Fruit fly (Drosophila melanogaster) whole organism, embryonic: ENCODE results near the gene Mst85C.

Experiments
- CG10431 ChIP-seq: fragments of 200-800 bp; sonication (Bioruptor generic); optimal IDR thresholded peaks from 3 replicates; lab custom pipeline; 2018; ENCODE audit warnings: missing biosample characterization, mild to moderate bottlenecking, missing genetic modification characterization
- CG10654 ChIP-seq: fragments of 200-800 bp; sonication (Bioruptor generic); optimal IDR thresholded peaks from 2 replicates; lab custom pipeline; 2016; ENCODE audit warnings: missing biosample characterization, missing genetic modification characterization
- CG11504 ChIP-seq: fragments of 200-800 bp; sonication (Bioruptor generic); optimal IDR thresholded peaks from 3 replicates; lab custom pipeline; 2019; ENCODE audit warnings: missing biosample characterization, mild to moderate bottlenecking, missing genetic modification characterization, moderate library complexity
- CG12391 ChIP-seq: fragments of 200-800 bp; sonication (Bioruptor generic); optimal IDR thresholded peaks from 3 replicates; lab custom pipeline; 2018; ENCODE audit warnings: missing biosample characterization, mild to moderate bottlenecking, missing genetic modification characterization, moderate library complexity
- CG13123 ChIP-seq: fragments of 200-800 bp; sonication (Bioruptor generic); optimal IDR thresholded peaks from 2 replicates; lab custom pipeline; 2016; ENCODE audit warnings: missing biosample characterization, missing genetic modification characterization
- CG13424 ChIP-seq: fragments of 200-800 bp; sonication (Bioruptor generic); optimal IDR thresholded peaks from 2 replicates; lab custom pipeline; 2019; ENCODE audit warnings: missing biosample characterization, mild to moderate bottlenecking, missing genetic modification characterization, moderate library complexity
- CG14710 ChIP-seq: fragments of 200-800 bp; sonication (Bioruptor generic); optimal IDR thresholded peaks from 3 replicates; lab custom pipeline; 2019; ENCODE audit warnings: missing biosample characterization, mild to moderate bottlenecking, missing genetic modification characterization, moderate library complexity
- CG15479 ChIP-seq: fragments of 200-800 bp; sonication (Bioruptor generic); optimal IDR thresholded peaks from 3 replicates; lab custom pipeline; 2019; ENCODE audit warnings: missing biosample characterization, mild to moderate bottlenecking, missing genetic modification characterization, moderate library complexity
- CG16863 ChIP-seq: fragments of 200-800 bp; sonication (Bioruptor generic); optimal IDR thresholded peaks from 3 replicates; lab custom pipeline; 2016; ENCODE audit warnings: missing biosample characterization, missing genetic modification characterization
- CG18262 ChIP-seq: fragments of 200-800 bp; optimal IDR thresholded peaks from 3 replicates; lab custom pipeline; 2019; ENCODE audit warnings: missing biosample characterization, mild to moderate bottlenecking, missing genetic modification characterization, moderate library complexity
- CG2202 ChIP-seq: fragments of 200-800 bp; sonication (Bioruptor generic); optimal IDR thresholded peaks from 2 replicates; lab custom pipeline; 2018; ENCODE audit warnings: missing biosample characterization, mild to moderate bottlenecking, missing genetic modification characterization
- CG2678 ChIP-seq: fragments of 200-800 bp; sonication (Bioruptor generic); optimal IDR thresholded peaks from 3 replicates; lab custom pipeline; 2019; ENCODE audit warnings: missing biosample characterization, mild to moderate bottlenecking, missing genetic modification characterization, moderate library complexity
- CG34224 ChIP-seq: fragments of 200-800 bp; sonication (Bioruptor generic); IDR thresholded peaks from 3 replicates; pipeline ENCODE4 v1.3.6; 2022; ENCODE audit warnings: missing biosample characterization, missing genetic modification characterization; ENCODE audit not compliant: partially characterized antibody
- CG4282 ChIP-seq: fragments of 200-800 bp; sonication (Bioruptor generic); optimal IDR thresholded peaks from 2 replicates; lab custom pipeline; 2016; ENCODE audit warnings: missing biosample characterization, missing genetic modification characterization
- CG4404 ChIP-seq: fragments of 200-800 bp; sonication (Bioruptor generic); IDR thresholded peaks from 2 replicates; pipeline ENCODE4 v1.3.6; 2022; ENCODE audit warnings: missing biosample characterization, missing genetic modification characterization
- CG7357 ChIP-seq: fragments of 200-800 bp; sonication (Bioruptor generic); IDR thresholded peaks from 3 replicates; pipeline ENCODE4 v1.3.6; 2022; ENCODE audit warnings: missing biosample characterization, missing genetic modification characterization
- CG7839 ChIP-seq: fragments of 200-800 bp; sonication (Bioruptor generic); optimal IDR thresholded peaks from 3 replicates; lab custom pipeline; 2018; ENCODE audit warnings: missing biosample characterization, mild to moderate bottlenecking, missing genetic modification characterization, moderate library complexity
- CG7987 ChIP-seq: fragments of 200-800 bp; sonication (Bioruptor generic); optimal IDR thresholded peaks from 2 replicates; lab custom pipeline; 2018; ENCODE audit warnings: missing biosample characterization, mild to moderate bottlenecking, missing genetic modification characterization, moderate library complexity
- CG8359 ChIP-seq: fragments of 200-800 bp; sonication (Bioruptor generic); optimal IDR thresholded peaks from 2 replicates; lab custom pipeline; 2017; ENCODE audit warnings: missing biosample characterization, mild to moderate bottlenecking, missing genetic modification characterization, borderline replicate concordance
- CG9609 ChIP-seq: fragments of 200-800 bp; sonication (Bioruptor generic); optimal IDR thresholded peaks from 3 replicates; lab custom pipeline; 2016; ENCODE audit warnings: missing biosample characterization, missing genetic modification characterization
- Chrac-16 ChIP-seq: fragments of 200-800 bp; sonication (Bioruptor generic); optimal IDR thresholded peaks from 3 replicates; lab custom pipeline; 2016; ENCODE audit warnings: missing biosample characterization, missing genetic modification characterization
- CoRest ChIP-seq: fragments of 200-800 bp; sonication (Bioruptor generic); optimal IDR thresholded peaks from 3 replicates; lab custom pipeline; 2018; ENCODE audit warnings: missing biosample characterization, mild to moderate bottlenecking, missing genetic modification characterization, moderate library complexity
- D19B ChIP-seq: fragments of 200-800 bp; sonication (Bioruptor generic); optimal IDR thresholded peaks from 2 replicates; lab custom pipeline; 2017; ENCODE audit warnings: missing biosample characterization, mild to moderate bottlenecking, missing genetic modification characterization
- Dek ChIP-seq: fragments of 200-800 bp; sonication (Bioruptor generic); optimal IDR thresholded peaks from 3 replicates; lab custom pipeline; 2019; ENCODE audit warnings: missing biosample characterization, mild to moderate bottlenecking, missing genetic modification characterization, moderate library complexity
- Ets97D ChIP-seq: fragments of 200-800 bp; sonication (Bioruptor generic); optimal IDR thresholded peaks from 3 replicates; lab custom pipeline; 2016; ENCODE audit warnings: missing biosample characterization, missing genetic modification characterization
- Fer1 ChIP-seq: fragments of 200-800 bp; sonication (Bioruptor generic); optimal IDR thresholded peaks from 2 replicates; lab custom pipeline; 2017; ENCODE audit warnings: missing biosample characterization, mild to moderate bottlenecking, missing genetic modification characterization
- Hand ChIP-seq: fragments of 200-800 bp; sonication (Bioruptor generic); optimal IDR thresholded peaks from 2 replicates; lab custom pipeline; 2017; ENCODE audit warnings: mild to moderate bottlenecking, missing biosample characterization, missing genetic modification reagents, missing genetic modification characterization
- Hmr ChIP-seq: fragments of 200-800 bp; sonication (Bioruptor generic); optimal IDR thresholded peaks from 3 replicates; lab custom pipeline; 2017; ENCODE audit warnings: mild to moderate bottlenecking, missing biosample characterization, missing genetic modification reagents, missing genetic modification characterization
- Med ChIP-seq: fragments of 200-800 bp; sonication (Bioruptor generic); peaks from one replicate; lab custom pipeline; 2016; ENCODE audit warnings: missing biosample characterization, missing genetic modification characterization, mild to moderate bottlenecking, inconsistent platforms, moderate library complexity
- Meics ChIP-seq: fragments of 200-800 bp; sonication (Bioruptor generic); optimal IDR thresholded peaks from 2 replicates; lab custom pipeline; 2017; ENCODE audit warnings: missing biosample characterization, mild to moderate bottlenecking, missing genetic modification characterization
- NfI ChIP-seq: fragments of 200-800 bp; sonication (Bioruptor generic); optimal IDR thresholded peaks from 3 replicates; lab custom pipeline; 2018; ENCODE audit warnings: missing biosample characterization, mild to moderate bottlenecking, missing genetic modification characterization, moderate library complexity
- Ptx1 ChIP-seq: fragments of 200-800 bp; sonication (Bioruptor generic); IDR thresholded peaks from 2 replicates; pipeline ENCODE4 v1.3.6; 2022; ENCODE audit warnings: missing biosample characterization, missing genetic modification characterization
- Scr ChIP-seq: fragments of 200-800 bp; sonication (Bioruptor generic); IDR thresholded peaks from 2 replicates; pipeline ENCODE4 v1.3.6; 2022; ENCODE audit warnings: missing biosample characterization, missing genetic modification characterization; ENCODE audit not compliant: partially characterized antibody
- Sox102F ChIP-seq: fragments of 200-800 bp; sonication (Bioruptor generic); optimal IDR thresholded peaks from 2 replicates; lab custom pipeline; 2018; ENCODE audit warnings: missing biosample characterization, mild to moderate bottlenecking, missing genetic modification characterization, moderate library complexity
- danr ChIP-seq: fragments of 200-800 bp; sonication (Bioruptor generic); IDR thresholded peaks from 2 replicates; pipeline ENCODE4 v1.3.6; 2022; ENCODE audit warnings: missing biosample characterization, missing genetic modification characterization
- ewg ChIP-seq: fragments of 200-800 bp; sonication (Bioruptor generic); optimal IDR thresholded peaks from 3 replicates; lab custom pipeline; 2017; ENCODE audit warnings: mild to moderate bottlenecking, missing biosample characterization, missing genetic modification reagents, missing genetic modification characterization
- exex ChIP-seq: fragments of 200-800 bp; sonication (Bioruptor generic); optimal IDR thresholded peaks from 4 replicates; lab custom pipeline; 2018; ENCODE audit warnings: missing biosample characterization, mild to moderate bottlenecking, missing genetic modification characterization, moderate library complexity
- fu2 ChIP-seq: fragments of 200-800 bp; sonication (Bioruptor generic); optimal IDR thresholded peaks from 2 replicates; lab custom pipeline; 2016; ENCODE audit warnings: missing biosample characterization, missing genetic modification characterization
- gem ChIP-seq: fragments of 200-800 bp; sonication (Bioruptor generic); optimal IDR thresholded peaks from 2 replicates; lab custom pipeline; 2019; ENCODE audit warnings: missing biosample characterization, mild to moderate bottlenecking, missing genetic modification characterization, moderate library complexity
- gsb ChIP-seq: fragments of 200-800 bp; sonication (Bioruptor generic); IDR thresholded peaks from 2 replicates; pipeline ENCODE4 v1.3.6; 2022; ENCODE audit warnings: missing biosample characterization, missing genetic modification characterization
- lilli ChIP-seq: fragments of 200-800 bp; sonication (Bioruptor generic); optimal IDR thresholded peaks from 3 replicates; lab custom pipeline; 2016; ENCODE audit warnings: missing biosample characterization, missing genetic modification characterization
- maf-S ChIP-seq: fragments of 200-800 bp; sonication (Bioruptor generic); optimal IDR thresholded peaks from 2 replicates; lab custom pipeline; 2016; ENCODE audit warnings: missing biosample characterization, missing genetic modification characterization
- mam ChIP-seq: fragments of 200-800 bp; sonication (Bioruptor generic); optimal IDR thresholded peaks from 3 replicates; lab custom pipeline; 2016; ENCODE audit warnings: missing biosample characterization, missing genetic modification characterization
- otp ChIP-seq: fragments of 200-800 bp; sonication (Bioruptor generic); IDR thresholded peaks from 3 replicates; pipeline ENCODE4, ENCODE4 v1.3.6; 2022; ENCODE audit warnings: missing biosample characterization, missing genetic modification characterization
- phol ChIP-seq: fragments of 200-800 bp; sonication (Bioruptor generic); optimal IDR thresholded peaks from 3 replicates; lab custom pipeline; 2018; ENCODE audit warnings: missing biosample characterization, mild to moderate bottlenecking, missing genetic modification characterization, moderate library complexity
- pnt ChIP-seq: fragments of 200-800 bp; sonication (Bioruptor generic); optimal IDR thresholded peaks from 3 replicates; lab custom pipeline; 2016; ENCODE audit warnings: missing biosample characterization, missing genetic modification characterization
- twi ChIP-seq: fragments of 200-800 bp; optimal IDR thresholded peaks from 2 replicates; lab custom pipeline; 2019; ENCODE audit warnings: missing biosample characterization, mild to moderate bottlenecking, missing genetic modification characterization, moderate library complexity

Mst85C gene

DNA sequence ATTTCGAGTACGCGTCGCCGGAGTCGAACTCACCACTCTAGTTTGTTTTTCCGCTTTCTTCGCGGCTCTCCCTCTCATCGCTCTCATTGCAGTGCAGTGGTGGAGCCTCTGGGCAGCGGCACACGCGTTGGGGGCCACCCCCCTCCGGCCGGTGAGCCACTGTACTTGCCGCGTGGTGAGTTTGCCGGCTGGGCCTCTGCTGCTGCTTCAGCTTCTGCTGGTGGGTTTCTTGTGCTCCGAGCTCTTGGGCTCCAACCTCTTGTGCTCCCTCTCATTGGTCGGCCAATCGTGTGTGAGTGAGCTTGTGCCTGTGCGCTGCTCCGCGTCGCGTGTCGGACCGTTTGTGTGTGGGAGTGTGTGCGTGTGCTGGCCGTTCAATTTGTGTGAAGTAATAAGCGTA, 4.6 kb downstream of the Mst85C start (continued):
- TF ChIP-seq CG7987 (GFP tag; lab: Kevin White, UChicago): peak; percentile 64

DNA sequence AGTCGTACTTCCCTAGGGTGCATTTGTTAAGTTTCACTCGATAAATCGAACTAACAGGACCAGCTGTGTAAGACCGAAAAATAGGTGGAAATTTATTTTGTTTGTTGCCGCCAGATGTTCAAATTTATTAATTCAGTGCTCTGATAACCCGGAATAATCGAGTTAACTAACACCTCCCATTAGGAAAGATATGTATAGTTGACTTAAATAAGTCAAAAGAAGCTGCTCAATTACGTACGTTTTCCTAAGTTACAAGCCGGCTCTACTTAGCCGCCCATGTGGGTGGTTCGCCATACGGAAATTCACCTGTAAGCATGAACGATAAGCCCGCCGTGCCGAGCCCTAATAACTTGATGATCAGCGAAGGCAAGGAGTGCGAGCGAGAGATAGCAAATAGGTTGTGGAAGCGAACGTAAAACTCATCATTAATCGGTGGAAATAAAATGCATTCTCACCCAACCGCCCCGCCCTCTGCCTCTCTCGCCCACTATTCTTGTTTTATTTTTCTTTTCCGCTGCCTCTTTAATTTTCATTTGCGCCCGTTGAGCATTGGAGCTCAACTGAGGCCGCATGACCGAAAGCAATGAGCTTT, 5.5 kb downstream of the Mst85C start:
- TF ChIP-seq CG11504 (tag; lab: Kevin White, UChicago) (peak; percentile 73), ewg (GFP tag; lab: Kevin White, UChicago) (peak; percentile 23), CG10431 (GFP tag; lab: Kevin White, UChicago) (peak; percentile 4), CG4404 (no peak), maf-S (GFP tag; lab: Kevin White, UChicago) (peak; percentile 48), Scr (no peak), twi (tag; lab: Kevin White, UChicago) (peak; percentile 11), CG13424 (peak; percentile 70), Meics (GFP tag; lab: Kevin White, UChicago) (peak; percentile 66), CG12391 (peak; percentile 31), CG10654 (no peak), pnt (GFP tag; lab: Kevin White, UChicago) (peak; percentile 1), NfI (peak; percentile 60), gem (tag; lab: Kevin White, UChicago) (peak; percentile 67), CG2202 (tag; lab: Kevin White, UChicago) (no peak), fu2 (GFP tag; lab: Kevin White, UChicago) (peak; percentile 40), CG14710 (peak; percentile 6), lilli (peak; percentile 35), phol (tag; lab: Kevin White, UChicago) (peak; percentile 61), Sox102F (GFP tag; lab: Kevin White, UChicago) (peak; percentile 55), CG4282 (GFP tag; lab: Kevin White, UChicago) (peak; percentile 7), CG16863 (GFP tag; lab: Kevin White, UChicago) (peak; percentile 8), Chrac-16 (GFP tag; lab: Kevin White, UChicago) (peak; percentile 44), exex (tag; lab: Kevin White, UChicago) (peak; percentile 51), CoRest (tag; lab: Kevin White, UChicago) (peak; percentile 71), CG9609 (GFP tag; lab: Kevin White, UChicago) (peak; percentile 33), otp (GFP tag; lab: Robert Waterston, UW) (no peak), Med (GFP tag; lab: Kevin White, UChicago) (peak; percentile 78), CG13123 (GFP tag; lab: Kevin White, UChicago) (no peak), CG15479 (no peak), D19B (GFP tag; lab: Kevin White, UChicago) (peak; percentile 42), CG7357 (GFP tag; lab: Robert Waterston, UW) (0 out of 3 replicates have a peak, but pooled peaks have one; percentile 21), CG18262 (tag; lab: Kevin White, UChicago) (peak; percentile 66), gsb (no peak), CG2678 (tag; lab: Kevin White, UChicago) (peak; percentile 78), Dek (peak; percentile 3), Ets97D (peak; percentile 10), Fer1 (peak; percentile 38), Hand (GFP tag; lab: Kevin White, UChicago) (peak; percentile 3), Hmr (GFP tag; lab: Kevin White, UChicago) (peak; percentile 14), mam (peak; percentile 47), CG8359 (GFP tag; lab: Kevin White, UChicago) (peak; percentile 7), danr (GFP tag; lab: Robert Waterston, UW) (no peak), CG34224 (GFP tag; lab: Robert Waterston, UW) (no peak), Ptx1 (no peak), CG7839 (peak; percentile 71)
